Fruit fly (Drosophila melanogaster) Kc167 (cell line): ENCODE measurements around the gene Phlpp.

ENCODE experiments used
- Myc ChIP-seq: fragments of >200 bp; optimal IDR thresholded peaks from 2 replicates; lab custom pipeline; 2017; ENCODE audit warnings: missing external identifiers
- Sin3A ChIP-seq: fragments of >200 bp; optimal IDR thresholded peaks from 2 replicates; lab custom pipeline; 2018; ENCODE audit warnings: missing external identifiers
- h ChIP-seq: fragments of >200 bp; optimal IDR thresholded peaks from 3 replicates; lab custom pipeline; 2018; ENCODE audit warnings: missing external identifiers
- ttk ChIP-seq: sonication (Bioruptor generic); optimal IDR thresholded peaks from 2 replicates; lab custom pipeline; 2017; ENCODE audit warnings: missing external identifiers

- TF ChIP-seq Sin3A (lab: Kevin White, UChicago) (no peak), h (lab: Kevin White, UChicago) (no peak), ttk (lab: Kevin White, UChicago) (no peak), Myc (lab: Kevin White, UChicago) (no peak)
These were observed 40.7 kb upstream of the Phlpp start for dm6 chr2L:19018266-19018665.
